Fruit fly (Drosophila melanogaster) Kc167 (cell line): ENCODE data around the gene RanBP3.

Experiments used
- Myc ChIP-seq: fragments of >200 bp; optimal IDR thresholded peaks from 2 replicates; lab custom pipeline; 2017; ENCODE audit warnings: missing external identifiers
- Sin3A ChIP-seq: fragments of >200 bp; optimal IDR thresholded peaks from 2 replicates; lab custom pipeline; 2018; ENCODE audit warnings: missing external identifiers
- h ChIP-seq: fragments of >200 bp; optimal IDR thresholded peaks from 3 replicates; lab custom pipeline; 2018; ENCODE audit warnings: missing external identifiers
- insv ChIP-seq: fragments of >200 bp; optimal IDR thresholded peaks from 3 replicates; lab custom pipeline; 2018; ENCODE audit warnings: missing external identifiers
- psq ChIP-seq: fragments of >200 bp; optimal IDR thresholded peaks from 2 replicates; lab custom pipeline; 2017; ENCODE audit warnings: missing external identifiers
- ttk ChIP-seq: sonication (Bioruptor generic); optimal IDR thresholded peaks from 2 replicates; lab custom pipeline; 2017; ENCODE audit warnings: missing external identifiers

The RanBP3 gene

dm6 chr3R:23747446-23747845 lies 5.2 kb downstream of the RanBP3 start:
- TF ChIP-seq ttk (lab: Kevin White, UChicago) (no peak), h (lab: Kevin White, UChicago) (no peak)

- no peak for TF ChIP-seq Myc (lab: Kevin White, UChicago)
- TF ChIP-seq ttk (lab: Kevin White, UChicago) = no peak
- no peak for TF ChIP-seq psq
- no peak for TF ChIP-seq insv (lab: Kevin White, UChicago)
- TF ChIP-seq h (lab: Kevin White, UChicago) = no peak
- no peak for TF ChIP-seq Sin3A (lab: Kevin White, UChicago)
These were observed 11.7 kb downstream of the RanBP3 start for dm6 chr3R:23740968-23741367.

dm6 chr3R:23737676-23738574 lies 14.7 kb downstream of the RanBP3 start:
- TF ChIP-seq Myc (lab: Kevin White, UChicago) = no peak
- TF ChIP-seq insv (lab: Kevin White, UChicago) = no peak

- TF ChIP-seq h (lab: Kevin White, UChicago) (no peak), Myc (lab: Kevin White, UChicago) (no peak), psq (no peak), Sin3A (lab: Kevin White, UChicago) (no peak), insv (lab: Kevin White, UChicago) (no peak), ttk (lab: Kevin White, UChicago) (no peak)
These were observed 16.3 kb downstream of the RanBP3 start for dm6 chr3R:23736365-23736764.

- no peak for TF ChIP-seq ttk (lab: Kevin White, UChicago)
- TF ChIP-seq h (lab: Kevin White, UChicago) = no peak
- no peak for TF ChIP-seq psq
- TF ChIP-seq Myc (lab: Kevin White, UChicago) = no peak
These were observed 17.0 kb downstream of the RanBP3 start for dm6 chr3R:23735648-23736047.

- TF ChIP-seq Myc (lab: Kevin White, UChicago) = no peak
- TF ChIP-seq h (lab: Kevin White, UChicago) = no peak
- no peak for TF ChIP-seq insv (lab: Kevin White, UChicago)
- no peak for TF ChIP-seq Sin3A (lab: Kevin White, UChicago)
- TF ChIP-seq ttk (lab: Kevin White, UChicago) = no peak
- no peak for TF ChIP-seq psq
These were observed 17.8 kb downstream of the RanBP3 start for dm6 chr3R:23734573-23735404.

dm6 chr3R:23733771-23734170 lies 18.9 kb downstream of the RanBP3 start:
- no peak for TF ChIP-seq Sin3A (lab: Kevin White, UChicago)
- TF ChIP-seq Myc (lab: Kevin White, UChicago) = no peak
- no peak for TF ChIP-seq h (lab: Kevin White, UChicago)
- TF ChIP-seq ttk (lab: Kevin White, UChicago) = no peak
- TF ChIP-seq insv (lab: Kevin White, UChicago) = no peak

- TF ChIP-seq Myc (lab: Kevin White, UChicago) (no peak), Sin3A (lab: Kevin White, UChicago) (no peak), insv (lab: Kevin White, UChicago) (no peak), ttk (lab: Kevin White, UChicago) (no peak), psq (peak; percentile 83)
These were observed 19.6 kb downstream of the RanBP3 start, which contains the start of the genes Hmgcr and Rpn9 for dm6 chr3R:23732990-23733512. Hmgcr (plus strand) TSS chr3R:23733324. Rpn9 (minus strand) TSS chr3R:23733462.

dm6 chr3R:23732533-23732932 lies 20.1 kb downstream of the RanBP3 start:
- TF ChIP-seq ttk (lab: Kevin White, UChicago) (no peak), psq (no peak), insv (lab: Kevin White, UChicago) (no peak), h (lab: Kevin White, UChicago) (no peak), Myc (lab: Kevin White, UChicago) (no peak), Sin3A (lab: Kevin White, UChicago) (no peak)

- TF ChIP-seq h (lab: Kevin White, UChicago) = no peak
- no peak for TF ChIP-seq Myc (lab: Kevin White, UChicago)
- TF ChIP-seq ttk (lab: Kevin White, UChicago) = no peak
- no peak for TF ChIP-seq Sin3A (lab: Kevin White, UChicago)
- TF ChIP-seq psq = no peak
- no peak for TF ChIP-seq insv (lab: Kevin White, UChicago)
These were observed 22.2 kb downstream of the RanBP3 start for dm6 chr3R:23730472-23730801.

dm6 chr3R:23729632-23730471 lies 22.8 kb downstream of the RanBP3 start:
- TF ChIP-seq Sin3A (lab: Kevin White, UChicago) = no peak
- TF ChIP-seq h (lab: Kevin White, UChicago) = no peak
- no peak for TF ChIP-seq psq
- TF ChIP-seq insv (lab: Kevin White, UChicago) = no peak
- no peak for TF ChIP-seq Myc (lab: Kevin White, UChicago)
- TF ChIP-seq ttk (lab: Kevin White, UChicago) = no peak
